Fruit fly (Drosophila melanogaster): ENCODE measurements around the gene CG12984.

Gene CG12984

dm6 chr3L:21034281-21035221 is 43.1 kb downstream of the CG12984 start, which contains the start of gene siz (continued):
- no peak for TF ChIP-seq Fer2 (tag; optimal IDR thresholded peaks at IDR 0.05)
- TF ChIP-seq Atf-2 (GFP tag; optimal IDR thresholded peaks at IDR 0.05), result peak; percentile 21
- TF ChIP-seq Adf1 (GFP tag; IDR thresholded peaks at IDR 0.05), result peak; percentile 12; the same call in 1 of the 2 replicates
- peak in 1 of 3 experiments; percentile 94 for TF ChIP-seq Stat92E (GFP tag; optimal IDR thresholded peaks at IDR 0.05)
- peak; percentile 63 for TF ChIP-seq stwl (tag; optimal IDR thresholded peaks at IDR 0.05)
- no peak; the same call in 2 of the 3 replicates for TF ChIP-seq dysf (GFP tag; IDR thresholded peaks at IDR 0.05)
- TF ChIP-seq CG18476 (GFP tag; optimal IDR thresholded peaks at IDR 0.05), result no peak
- no peak for TF ChIP-seq da (GFP tag; optimal IDR thresholded peaks at IDR 0.05)
- TF ChIP-seq CG15269 (tag; optimal IDR thresholded peaks at IDR 0.05), result peak; percentile 43
- TF ChIP-seq lab (GFP tag; optimal IDR thresholded peaks at IDR 0.05), result peak; percentile 58
- TF ChIP-seq CG9932 (GFP tag; IDR thresholded peaks at IDR 0.05), result no peak
- TF ChIP-seq Hsf (GFP tag; optimal IDR thresholded peaks at IDR 0.05), result peak; percentile 36
- peak; percentile 58 for TF ChIP-seq row (GFP tag; IDR thresholded peaks at IDR 0.05)
- TF ChIP-seq CG17829 (tag; optimal IDR thresholded peaks at IDR 0.05), result peak; percentile 43
- no peak for TF ChIP-seq Drgx (GFP tag; IDR thresholded peaks at IDR 0.05)
- TF ChIP-seq Lpt (GFP tag; optimal IDR thresholded peaks at IDR 0.05), result no peak
- TF ChIP-seq CG3163 (GFP tag; optimal IDR thresholded peaks at IDR 0.05), result no peak
- no peak for TF ChIP-seq CG17328 (GFP tag; IDR thresholded peaks at IDR 0.05)
- no peak for TF ChIP-seq sim (GFP tag; IDR thresholded peaks at IDR 0.05)
- TF ChIP-seq Ets65A (GFP tag), result no peak
- TF ChIP-seq rib (GFP tag; IDR thresholded peaks at IDR 0.05), result peak; percentile 52; the same call in 1 of the 2 replicates
- TF ChIP-seq CG43689 (GFP tag; IDR thresholded peaks at IDR 0.05), result no peak
- peak in 1 of 2 experiments; percentile 22 for TF ChIP-seq Eip74EF (GFP tag; optimal IDR thresholded peaks at IDR 0.05)
- no peak for TF ChIP-seq ind (GFP tag; optimal IDR thresholded peaks at IDR 0.05)
- TF ChIP-seq ewg (GFP tag; optimal IDR thresholded peaks at IDR 0.05), result peak; percentile 51
- TF ChIP-seq CHES-1-like (GFP tag; optimal IDR thresholded peaks at IDR 0.05), result no peak
- no peak for TF ChIP-seq CG6813 (GFP tag; optimal IDR thresholded peaks at IDR 0.05)
- TF ChIP-seq lov (optimal IDR thresholded peaks at IDR 0.05), result no peak
- TF ChIP-seq lov (GFP tag; IDR thresholded peaks at IDR 0.05), result 0 out of 3 replicates have a peak, but pooled peaks have one; percentile 10
- no peak for TF ChIP-seq exex (tag; optimal IDR thresholded peaks at IDR 0.05)
- TF ChIP-seq Myb (GFP tag; optimal IDR thresholded peaks at IDR 0.05), result peak; percentile 97
- TF ChIP-seq CG11723 (GFP tag; optimal IDR thresholded peaks at IDR 0.05), result no peak
- peak; percentile 63 for TF ChIP-seq nmo (GFP tag; optimal IDR thresholded peaks at IDR 0.05)
- peak; percentile 34 for TF ChIP-seq CG12071 (GFP tag; optimal IDR thresholded peaks at IDR 0.05)
- no peak for TF ChIP-seq fru (optimal IDR thresholded peaks at IDR 0.05)
- TF ChIP-seq vfl (GFP tag; optimal IDR thresholded peaks at IDR 0.05), result no peak
- TF ChIP-seq pros (GFP tag; optimal IDR thresholded peaks at IDR 0.05), result no peak
- TF ChIP-seq lilli (GFP tag; optimal IDR thresholded peaks at IDR 0.05), result peak; percentile 17
- TF ChIP-seq CG8359 (GFP tag; optimal IDR thresholded peaks at IDR 0.05; ENCODE audit: borderline replicate concordance), result no peak
- TF ChIP-seq gcm2 (GFP tag; optimal IDR thresholded peaks at IDR 0.05), result no peak
- TF ChIP-seq slp2 (GFP tag; optimal IDR thresholded peaks at IDR 0.05), result no peak
- TF ChIP-seq CG10979 (tag; optimal IDR thresholded peaks at IDR 0.05), result peak; percentile 8
- no peak for TF ChIP-seq CG16779 (GFP tag; IDR thresholded peaks at IDR 0.05)
- peak; percentile 29 for TF ChIP-seq CG10431 (GFP tag; optimal IDR thresholded peaks at IDR 0.05)
- no peak for TF ChIP-seq CG17912 (GFP tag; optimal IDR thresholded peaks at IDR 0.05)
- TF ChIP-seq CG6654 (GFP tag; optimal IDR thresholded peaks at IDR 0.05), result no peak
- no peak for TF ChIP-seq Antp (GFP tag; optimal IDR thresholded peaks at IDR 0.05)
- TF ChIP-seq CG7745 (tag; optimal IDR thresholded peaks at IDR 0.05), result no peak
- TF ChIP-seq Tbp (GFP tag; optimal IDR thresholded peaks at IDR 0.05), result no peak
